Worm (Caenorhabditis elegans): ENCODE data around the gene wht-4.

The wht-4 gene

ce11 chrII:3237038-3237521, 41.7 kb upstream of the wht-4 start, which contains the start of the genes srz-67 and C17F4.11:
TSS of gene srz-67 (minus strand) at chrII:3237138.
TSS of gene C17F4.11 (plus strand) at chrII:3237471.
- TF ChIP-seq snpc-4 (GFP tag; optimal IDR thresholded peaks at IDR 0.05): no peak
- TF ChIP-seq snpc-4 (tag; optimal IDR thresholded peaks at IDR 0.05): no peak
- no peak for TF ChIP-seq dox-1 (GFP tag; IDR thresholded peaks at IDR 0.05)
- no peak for TF ChIP-seq ets-4 (GFP tag; optimal IDR thresholded peaks at IDR 0.05)
- no peak for TF ChIP-seq lin-40 (tag; optimal IDR thresholded peaks at IDR 0.05)

- TF ChIP-seq Y79H2A.3 (GFP tag; conservative IDR thresholded peaks at IDR 0.05): no peak
- TF ChIP-seq repo-1 (tag; optimal IDR thresholded peaks at IDR 0.05): no peak
- TF ChIP-seq tlf-1 (GFP tag; optimal IDR thresholded peaks at IDR 0.05): no peak
- TF ChIP-seq madf-3 (GFP tag; IDR thresholded peaks at IDR 0.05): no peak
- TF ChIP-seq C17E4.6 (GFP tag; IDR thresholded peaks at IDR 0.05): no peak
- no peak for TF ChIP-seq nhr-80 (tag; optimal IDR thresholded peaks at IDR 0.05)
- TF ChIP-seq hlh-26 (GFP tag; conservative IDR thresholded peaks at IDR 0.05): no peak
Observed at ce11 chrII:3240207-3240606, 38.5 kb upstream of the wht-4 start, which contains the start of gene C17F4.3. TSS of gene C17F4.3 (plus strand) at chrII:3240507.

ce11 chrII:3241842-3242241, 36.9 kb upstream of the wht-4 start:
- TF ChIP-seq F57C9.4 (tag; optimal IDR thresholded peaks at IDR 0.05) (no peak), lsy-27 (tag; optimal IDR thresholded peaks at IDR 0.05; ENCODE audit: borderline replicate concordance, insufficient read depth) (no peak), ztf-3 (GFP tag; optimal IDR thresholded peaks at IDR 0.05) (no peak)

- no peak for TF ChIP-seq F57C9.4 (tag; optimal IDR thresholded peaks at IDR 0.05)
- TF ChIP-seq ceh-91 (GFP tag; IDR thresholded peaks at IDR 0.05): no peak
- TF ChIP-seq nfya-2 (GFP tag; IDR thresholded peaks at IDR 0.05): no peak
- TF ChIP-seq Y53G8AR.9 (GFP tag; conservative IDR thresholded peaks at IDR 0.05): no peak
- no peak for TF ChIP-seq let-526 (GFP tag; IDR thresholded peaks at IDR 0.05)
- no peak for TF ChIP-seq pbrm-1 (GFP tag; IDR thresholded peaks at IDR 0.05)
- TF ChIP-seq snpc-1.3 (tag; optimal IDR thresholded peaks at IDR 0.05; ENCODE audit: insufficient read depth): no peak
- no peak for TF ChIP-seq athp-1 (tag; optimal IDR thresholded peaks at IDR 0.05)
- TF ChIP-seq efl-1 (GFP tag; optimal IDR thresholded peaks at IDR 0.05): no peak
- no peak for TF ChIP-seq F22D6.2 (tag; optimal IDR thresholded peaks at IDR 0.05)
- TF ChIP-seq zim-3 (tag; optimal IDR thresholded peaks at IDR 0.05): no peak
- TF ChIP-seq lin-54 (GFP tag; optimal IDR thresholded peaks at IDR 0.05): no peak
- TF ChIP-seq rcor-1 (GFP tag; IDR thresholded peaks at IDR 0.05): no peak
- TF ChIP-seq F49E8.2 (tag; optimal IDR thresholded peaks at IDR 0.05; ENCODE audit: insufficient read depth): no peak
- no peak for TF ChIP-seq ztf-6 (GFP tag; IDR thresholded peaks at IDR 0.05)
- no peak for TF ChIP-seq bed-2 (GFP tag; IDR thresholded peaks at IDR 0.05)
- no peak for TF ChIP-seq dox-1 (GFP tag; IDR thresholded peaks at IDR 0.05)
- no peak for TF ChIP-seq cebp-2 (GFP tag; IDR thresholded peaks at IDR 0.05)
- TF ChIP-seq tbp1 (GFP tag; optimal IDR thresholded peaks at IDR 0.05): no peak
- no peak for TF ChIP-seq Y67H2A.10 (GFP tag; conservative IDR thresholded peaks at IDR 0.05)
Observed at ce11 chrII:3244070-3244469, 34.7 kb upstream of the wht-4 start, which contains the start of gene C17F4.12. TSS of gene C17F4.12 (minus strand) at chrII:3244170.

- TF ChIP-seq Y53G8AR.9 (GFP tag; conservative IDR thresholded peaks at IDR 0.05): peak; percentile 47; the same call in 1 of the 2 replicates
- no peak for TF ChIP-seq T07F8.4 (tag; optimal IDR thresholded peaks at IDR 0.05)
- TF ChIP-seq nhr-80 (tag; optimal IDR thresholded peaks at IDR 0.05): peak; percentile 74
- TF ChIP-seq nhr-90 (tag; optimal IDR thresholded peaks at IDR 0.05): peak; percentile 43
Observed at ce11 chrII:3244758-3245157, 34.0 kb upstream of the wht-4 start.

Data from whole organism, young adult.